Worm (Caenorhabditis elegans) whole organism, L3 larva: ENCODE data around the gene gphr-1.
"Not testable (repeated sequence)": the region's sequence is repeated elsewhere in the genome, so short reads cannot be mapped to it uniquely, and the experiment has no call there.

Source experiments
- ZK546.5 ChIP-seq: sonication (generic microtip); optimal IDR thresholded peaks from 2 replicates; lab custom pipeline; 2017; ENCODE audit warnings: missing biosample characterization, missing genetic modification characterization
- aly-2 ChIP-seq: fragments of 150-350 bp; optimal IDR thresholded peaks from 2 replicates; lab custom pipeline; 2014; ENCODE audit warnings: missing biosample characterization, missing genetic modification characterization
- ceh-16 ChIP-seq: sonication (generic microtip); optimal IDR thresholded peaks from 2 replicates; lab custom pipeline; 2017; ENCODE audit warnings: missing biosample characterization, missing genetic modification characterization
- ceh-28 ChIP-seq: fragments of 150-350 bp; optimal IDR thresholded peaks from 2 replicates; lab custom pipeline; 2014; ENCODE audit warnings: missing biosample characterization, missing genetic modification reagents, missing genetic modification characterization
- ceh-82 ChIP-seq: fragments of 150-350 bp; optimal IDR thresholded peaks from 2 replicates; lab custom pipeline; 2014; ENCODE audit warnings: missing biosample characterization, missing genetic modification characterization
- ceh-9 ChIP-seq: sonication (generic microtip); optimal IDR thresholded peaks from 2 replicates; lab custom pipeline; 2018; ENCODE audit warnings: missing biosample characterization, missing genetic modification characterization
- egl-5 ChIP-seq: fragments of 150-350 bp; optimal IDR thresholded peaks from 2 replicates; lab custom pipeline; 2017; ENCODE audit warnings: missing biosample characterization, missing genetic modification reagents, missing genetic modification characterization, inconsistent platforms
- elt-1 ChIP-seq: fragments of 150-350 bp; optimal IDR thresholded peaks from 2 replicates; lab custom pipeline; 2014; ENCODE audit warnings: missing biosample characterization, missing genetic modification characterization
- elt-2 ChIP-seq: sonication (generic microtip); optimal IDR thresholded peaks from 2 replicates; lab custom pipeline; 2016; ENCODE audit warnings: missing genetic modification reagents, mild to moderate bottlenecking, missing genetic modification characterization, missing compliant biosample characterization
- elt-3 ChIP-seq, 3 experiments: fragments of 150-350 bp in 1 of 3; sonication (generic microtip) in 2 of 3; optimal IDR thresholded peaks; 2 replicates in 2 of 3; 4 replicates in 1 of 3; lab custom pipeline; 2014 to 2017; ENCODE audit warnings: missing biosample characterization in 3 of 3, missing genetic modification characterization in 3 of 3
- eor-1 ChIP-seq, 2 experiments: fragments of 150-350 bp; optimal IDR thresholded peaks; 2 replicates each; lab custom pipeline; 2014 to 2018; ENCODE audit warnings: missing biosample characterization in 2 of 2, missing genetic modification characterization in 2 of 2
- fkh-10 ChIP-seq: sonication (generic microtip); optimal IDR thresholded peaks from 2 replicates; lab custom pipeline; 2017; ENCODE audit warnings: missing biosample characterization, missing genetic modification reagents, missing genetic modification characterization
- fos-1 ChIP-seq: fragments of 150-350 bp; optimal IDR thresholded peaks from 2 replicates; lab custom pipeline; 2014; ENCODE audit warnings: missing biosample characterization, missing genetic modification characterization
- lin-15B ChIP-seq: fragments of 150-350 bp; optimal IDR thresholded peaks from 2 replicates; lab custom pipeline; 2014; ENCODE audit warnings: missing biosample characterization, missing genetic modification characterization
- lin-39 ChIP-seq: fragments of 150-350 bp; optimal IDR thresholded peaks from 2 replicates; lab custom pipeline; 2018; ENCODE audit warnings: missing biosample characterization, missing genetic modification reagents, missing genetic modification characterization
- lsy-12 ChIP-seq: sonication (generic microtip); optimal IDR thresholded peaks from 2 replicates; lab custom pipeline; 2016; ENCODE audit warnings: mild to moderate bottlenecking, missing genetic modification characterization, missing compliant biosample characterization
- mdl-1 ChIP-seq: fragments of 150-350 bp; optimal IDR thresholded peaks from 2 replicates; lab custom pipeline; 2014; ENCODE audit warnings: missing biosample characterization, missing genetic modification characterization
- nfya-1 ChIP-seq: sonication (generic microtip); optimal IDR thresholded peaks from 2 replicates; lab custom pipeline; 2017; ENCODE audit warnings: missing genetic modification characterization, mild to moderate bottlenecking, missing compliant biosample characterization, antibody characterized with exemption, moderate library complexity; ENCODE audit not compliant: insufficient read depth
- nhr-11 ChIP-seq: fragments of 150-350 bp; optimal IDR thresholded peaks from 2 replicates; lab custom pipeline; 2014; ENCODE audit warnings: missing biosample characterization, missing genetic modification characterization
- nhr-23 ChIP-seq: fragments of 150-350 bp; optimal IDR thresholded peaks from 2 replicates; lab custom pipeline; 2014; ENCODE audit warnings: missing biosample characterization, missing genetic modification reagents, missing genetic modification characterization
- nhr-25 ChIP-seq: sonication (generic microtip); optimal IDR thresholded peaks from 2 replicates; lab custom pipeline; 2017; ENCODE audit warnings: missing biosample characterization, missing genetic modification characterization
- nhr-43 ChIP-seq: sonication (generic microtip); optimal IDR thresholded peaks from 2 replicates; lab custom pipeline; 2016; ENCODE audit warnings: mild to moderate bottlenecking, missing genetic modification characterization, missing compliant biosample characterization; ENCODE audit not compliant: poor library complexity, severe bottlenecking
- nhr-76 ChIP-seq: fragments of 150-350 bp; sonication (generic microtip); optimal IDR thresholded peaks from 5 replicates; lab custom pipeline; 2014; ENCODE audit warnings: missing biosample characterization, missing genetic modification characterization
- nhr-77 ChIP-seq: fragments of 150-350 bp; optimal IDR thresholded peaks from 2 replicates; lab custom pipeline; 2014; ENCODE audit warnings: missing biosample characterization, missing genetic modification characterization
- pha-4 ChIP-seq: fragments of 150-350 bp; optimal IDR thresholded peaks from 2 replicates; lab custom pipeline; 2014; ENCODE audit warnings: missing biosample characterization, missing genetic modification reagents, missing genetic modification characterization
- pqm-1 ChIP-seq: fragments of 150-350 bp; optimal IDR thresholded peaks from 2 replicates; lab custom pipeline; 2017; ENCODE audit warnings: missing biosample characterization, missing genetic modification characterization, inconsistent platforms
- sea-2 ChIP-seq: fragments of 150-350 bp; sonication (generic microtip); optimal IDR thresholded peaks from 4 replicates; lab custom pipeline; 2014; ENCODE audit warnings: missing biosample characterization, missing genetic modification reagents, missing genetic modification characterization
- skn-1 ChIP-seq: fragments of 150-350 bp; optimal IDR thresholded peaks from 2 replicates; lab custom pipeline; 2014; ENCODE audit warnings: missing biosample characterization, missing genetic modification characterization
- snpc-4 ChIP-seq: fragments of 150-350 bp; optimal IDR thresholded peaks from 2 replicates; lab custom pipeline; 2014; ENCODE audit warnings: missing biosample characterization, missing genetic modification characterization
- tbx-2 ChIP-seq: sonication (generic microtip); optimal IDR thresholded peaks from 2 replicates; lab custom pipeline; 2016; ENCODE audit warnings: mild to moderate bottlenecking, missing genetic modification characterization, missing compliant biosample characterization
- unc-39 ChIP-seq: sonication (generic microtip); optimal IDR thresholded peaks from 4 replicates; lab custom pipeline; 2017; ENCODE audit warnings: missing biosample characterization, missing genetic modification characterization
- ztf-4 ChIP-seq: fragments of 150-350 bp; optimal IDR thresholded peaks from 2 replicates; lab custom pipeline; 2014; ENCODE audit warnings: missing biosample characterization, missing genetic modification characterization

gphr-1 gene

DNA sequence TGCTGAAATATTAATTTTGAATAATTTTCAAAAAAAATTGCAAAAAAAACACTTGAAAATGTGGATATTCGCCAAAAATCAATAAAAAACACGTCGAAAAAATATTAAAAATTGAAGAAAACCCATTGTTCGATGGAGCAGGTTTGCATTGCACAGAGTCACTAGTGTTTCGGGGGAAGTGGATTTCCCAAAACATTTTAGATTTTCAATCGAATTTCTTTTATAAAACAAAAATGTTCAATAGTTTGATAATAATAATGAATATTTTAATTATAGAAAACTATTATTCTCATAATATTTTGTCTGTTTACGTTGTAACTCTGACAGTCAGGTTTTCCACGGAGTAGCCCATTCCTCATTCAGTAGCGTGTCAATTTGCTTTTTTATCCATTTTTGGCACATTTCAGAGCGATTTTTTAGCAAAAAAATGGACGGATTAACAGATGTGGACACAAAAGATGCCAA lies at the start of gene gphr-1, which contains the start of gene gex-4:
TSS of gene gphr-1 (plus strand) at position 415 of the 465 bp plus-strand sequence.
TSS of gene gex-4 (minus strand) at position 2 of the 465 bp plus-strand sequence.
- TF ChIP-seq egl-5 (tag; lab: Kevin White, UChicago) (peak; percentile 25), elt-3 (tag; optimal IDR thresholded peaks at IDR 0.05; lab: Kevin White, UChicago) (no peak), nhr-23 (peak; percentile 20), tbx-2 (tag; lab: Kevin White, UChicago) (no peak), nfya-1 (tag; lab: Kevin White, UChicago) (peak; percentile 63), aly-2 (tag; lab: Kevin White, UChicago) (no peak), lin-15B (peak; percentile 85), pha-4 (tag; lab: Kevin White, UChicago) (peak; percentile 77)

DNA sequence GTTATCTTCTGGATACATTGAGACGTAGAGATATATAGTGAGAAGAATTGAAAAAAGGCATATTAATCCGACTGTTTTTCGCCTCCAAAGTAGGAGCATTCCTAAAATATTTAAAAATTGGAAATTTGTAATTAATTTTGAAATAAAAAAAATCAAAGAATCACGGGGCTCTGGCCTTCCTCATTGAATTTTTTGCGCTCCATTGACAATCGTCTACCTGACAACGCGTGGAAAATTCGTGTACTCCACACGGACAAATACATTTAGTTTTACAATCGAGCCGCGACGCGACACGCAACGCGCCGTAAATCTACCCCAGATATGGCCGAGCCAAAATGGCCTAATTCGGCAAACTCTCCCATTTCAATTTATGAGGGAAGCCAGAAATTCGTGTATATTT lies 41.7 kb upstream of the gphr-1 start, which contains the start of gene gly-11:
TSS of gene gly-11 (minus strand) at position 101 of the 400 bp plus-strand sequence.
- TF ChIP-seq fkh-10 (GFP tag; lab: Kevin White, UChicago); skn-1 (tag; lab: Kevin White, UChicago); nhr-76: not testable (repeated sequence)

DNA sequence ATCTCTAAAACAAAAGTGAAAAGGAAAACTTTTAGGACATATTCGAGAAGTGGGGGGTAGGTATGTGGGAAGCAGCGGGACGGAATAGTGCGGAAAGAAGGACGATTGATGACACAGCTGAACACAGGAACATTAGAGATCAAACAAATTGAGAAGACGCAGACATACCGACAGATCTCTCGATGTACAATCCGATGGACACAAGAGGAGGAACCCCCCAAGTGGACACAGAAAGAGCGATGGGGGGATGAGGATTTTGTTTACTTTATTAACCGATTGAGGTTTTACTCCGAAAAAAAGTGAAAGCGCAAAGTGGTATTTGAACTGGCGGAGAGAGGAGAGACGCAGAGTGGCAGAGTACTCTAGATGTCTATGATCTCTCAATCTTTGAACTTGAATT lies 40.7 kb upstream of the gphr-1 start:
- TF ChIP-seq fos-1 (no peak), nhr-76 (no peak), nhr-43 (tag; lab: Kevin White, UChicago) (no peak), snpc-4 (no peak), nhr-25 (tag; lab: Kevin White, UChicago) (peak; percentile 41), nfya-1 (tag; lab: Kevin White, UChicago) (peak; percentile 11), ztf-4 (tag; lab: Kevin White, UChicago) (no peak), aly-2 (tag; lab: Kevin White, UChicago) (no peak), lsy-12 (tag; lab: Kevin White, UChicago) (no peak), ceh-9 (tag; lab: Kevin White, UChicago) (no peak), unc-39 (no peak), lin-15B (no peak), egl-5 (tag; lab: Kevin White, UChicago) (no peak), nhr-11 (tag; lab: Kevin White, UChicago) (no peak), elt-3 (tag; optimal IDR thresholded peaks at IDR 0.05; lab: Kevin White, UChicago) (no peak), ceh-82 (tag; lab: Kevin White, UChicago) (no peak), eor-1 (tag; optimal IDR thresholded peaks at IDR 0.05; lab: Kevin White, UChicago) (no peak), nhr-23 (peak; percentile 54), ceh-28 (tag; lab: Kevin White, UChicago) (peak; percentile 1), ceh-16 (tag; lab: Kevin White, UChicago) (no peak), pha-4 (tag; lab: Kevin White, UChicago) (peak; percentile 89), sea-2 (no peak), fkh-10 (GFP tag; lab: Kevin White, UChicago) (no peak)

DNA sequence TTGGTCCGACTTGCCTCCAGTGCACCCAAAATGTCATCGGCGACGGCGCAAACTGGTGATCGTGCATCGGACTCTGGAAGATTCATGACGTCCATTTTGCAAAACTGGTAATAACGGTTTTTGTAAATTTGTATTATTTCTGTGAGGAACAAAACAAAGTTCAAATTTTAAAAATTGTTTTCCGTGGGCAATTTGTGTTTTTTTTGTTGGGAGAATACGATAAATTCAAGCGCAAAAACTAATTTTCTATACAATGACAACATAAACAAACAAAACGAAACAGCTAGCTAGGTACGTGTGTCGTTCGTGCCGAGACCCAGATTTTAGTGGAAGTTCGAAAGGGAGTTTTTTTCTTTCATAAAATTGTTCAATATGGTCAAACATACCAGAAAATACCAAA lies 35.9 kb upstream of the gphr-1 start, which contains the start of gene Y75B8A.10:
TSS of gene Y75B8A.10 (minus strand) at position 101 of the 400 bp plus-strand sequence.
- TF ChIP-seq ZK546.5 (tag; lab: Kevin White, UChicago) (no peak), ceh-28 (tag; lab: Kevin White, UChicago) (no peak), lin-15B (no peak), fos-1 (no peak), mdl-1 (tag; lab: Kevin White, UChicago) (no peak), aly-2 (tag; lab: Kevin White, UChicago) (no peak), pqm-1 (tag; lab: Kevin White, UChicago) (no peak), pha-4 (tag; lab: Kevin White, UChicago) (no peak), lin-39 (tag; lab: Kevin White, UChicago) (no peak), elt-2 (tag; lab: Kevin White, UChicago) (no peak), nhr-77 (no peak), elt-1 (no peak), elt-3 (tag; optimal IDR thresholded peaks at IDR 0.05; lab: Kevin White, UChicago) (no peak), nhr-25 (tag; lab: Kevin White, UChicago) (no peak), unc-39 (no peak)

DNA sequence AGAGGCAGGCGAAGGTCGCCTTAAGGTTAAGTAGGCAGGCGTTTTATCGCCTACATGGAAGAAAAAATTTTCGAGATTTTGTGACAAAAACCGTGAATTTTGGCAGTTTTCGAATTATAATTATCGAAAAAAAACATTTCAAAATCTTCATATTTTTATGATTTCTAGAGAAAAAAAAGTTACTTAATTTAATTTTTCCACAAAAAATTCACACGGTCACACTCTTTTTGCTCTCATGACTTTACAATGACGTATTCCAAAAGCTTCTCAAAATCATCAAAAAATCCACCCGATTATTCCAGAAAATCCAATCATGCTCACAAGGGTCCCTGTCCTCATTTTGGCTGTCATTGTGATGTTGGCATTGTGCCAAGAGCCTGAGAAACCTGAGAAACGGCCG lies 32.7 kb upstream of the gphr-1 start, which contains the start of gene lury-1:
TSS of gene lury-1 (plus strand) at position 301 of the 400 bp plus-strand sequence.
- no peak for TF ChIP-seq nhr-43 (tag; lab: Kevin White, UChicago)
